Worm (Caenorhabditis elegans): Measurements from ENCODE around the gene M03E7.3.
A peak's percentile ranks its signal among the peaks of the same experiment; 100 is the strongest.

Gene M03E7.3

ce11 chrV:5581312-5581711, 33.5 kb upstream of the M03E7.3 start, which contains the start of gene klc-2:
Gene klc-2, minus strand, starts transcription at chrV:5581412.
- TF ChIP-seq nhr-11 (tag; optimal IDR thresholded peaks at IDR 0.05) (no peak), pax-3 (tag; optimal IDR thresholded peaks at IDR 0.05) (no peak), efl-1 (optimal IDR thresholded peaks at IDR 0.05) (no peak), efl-1 (GFP tag; optimal IDR thresholded peaks at IDR 0.05 in 1 of 2) (no peak), ceh-63 (GFP tag; optimal IDR thresholded peaks at IDR 0.05) (no peak), nhr-76 (tag; optimal IDR thresholded peaks at IDR 0.05) (no peak)

- TF ChIP-seq lin-14 (GFP tag; optimal IDR thresholded peaks at IDR 0.05) (peak; percentile 63), ceh-82 (tag; optimal IDR thresholded peaks at IDR 0.05) (peak in 1 of 3 experiments; percentile 20), efl-1 (optimal IDR thresholded peaks at IDR 0.05) (no peak), efl-1 (GFP tag; optimal IDR thresholded peaks at IDR 0.05 in 1 of 2) (peak in 1 of 2 experiments; percentile 88), fkh-10 (GFP tag; optimal IDR thresholded peaks at IDR 0.05) (peak; percentile 3), grh-1 (GFP tag; IDR thresholded peaks at IDR 0.05) (no peak), ces-1 (GFP tag; optimal IDR thresholded peaks at IDR 0.05) (peak; percentile 5), zip-4 (GFP tag; optimal IDR thresholded peaks at IDR 0.05) (no peak), lir-3 (tag; optimal IDR thresholded peaks at IDR 0.05; ENCODE audit: poor library complexity) (no peak)
Observed at ce11 chrV:5582308-5582707, 32.5 kb upstream of the M03E7.3 start.

ce11 chrV:5582860-5583259, 32.0 kb upstream of the M03E7.3 start:
- TF ChIP-seq mdl-1 (tag; optimal IDR thresholded peaks at IDR 0.05) (no peak), nhr-77 (tag; optimal IDR thresholded peaks at IDR 0.05) (no peak), unc-62 (GFP tag; optimal IDR thresholded peaks at IDR 0.05) (no peak), ztf-11 (tag; optimal IDR thresholded peaks at IDR 0.05) (no peak), F16B12.6 (tag; optimal IDR thresholded peaks at IDR 0.05) (no peak), ceh-82 (tag; optimal IDR thresholded peaks at IDR 0.05) (no peak), ces-1 (GFP tag; optimal IDR thresholded peaks at IDR 0.05) (no peak), nhr-12 (tag; optimal IDR thresholded peaks at IDR 0.05) (no peak)

DNA sequence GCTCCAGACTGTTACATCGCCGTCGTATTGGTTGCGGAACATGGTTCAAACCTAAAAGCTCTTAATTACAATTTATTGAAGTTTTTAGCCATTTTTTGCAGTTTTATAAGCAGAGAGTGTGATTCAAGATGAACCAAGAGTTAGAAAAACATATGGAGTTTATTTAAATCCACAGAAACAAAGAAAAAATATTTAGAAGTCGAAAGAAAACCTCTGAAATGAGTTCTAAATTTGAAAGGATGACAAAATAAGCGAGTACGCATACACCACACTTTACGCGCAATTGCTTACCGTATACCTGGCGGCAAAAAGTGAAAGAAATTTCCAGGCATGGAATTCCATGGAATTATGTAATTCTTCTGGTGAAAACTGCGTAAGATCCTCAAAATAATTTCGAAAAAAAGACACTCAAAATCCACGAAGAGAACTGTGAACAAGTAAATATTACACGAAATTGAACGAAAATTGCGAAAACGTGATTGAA, 30.5 kb upstream of the M03E7.3 start, which contains the start of gene pas-6:
Gene pas-6 (minus strand): TSS at position 51 of the 484 bp plus-strand sequence.
- TF ChIP-seq snu-23 (GFP tag; optimal IDR thresholded peaks at IDR 0.05): peak; percentile 48
- no peak for TF ChIP-seq ceh-8 (GFP tag; optimal IDR thresholded peaks at IDR 0.05)
- TF ChIP-seq lsy-2 (tag; optimal IDR thresholded peaks at IDR 0.05): peak; percentile 93 to 98
- TF ChIP-seq efl-1 (optimal IDR thresholded peaks at IDR 0.05): peak; percentile 52 to 63
- TF ChIP-seq efl-1 (GFP tag; optimal IDR thresholded peaks at IDR 0.05 in 1 of 2): peak; percentile 67 to 93
- TF ChIP-seq skn-1 (tag; optimal IDR thresholded peaks at IDR 0.05): peak; percentile 90
- peak; percentile 56 to 76 for TF ChIP-seq lin-35 (GFP tag; optimal IDR thresholded peaks at IDR 0.05)
- peak; percentile 66 for TF ChIP-seq blmp-1 (tag; optimal IDR thresholded peaks at IDR 0.05)
- TF ChIP-seq unc-30 (tag; optimal IDR thresholded peaks at IDR 0.05): no peak
- TF ChIP-seq nhr-71 (tag; optimal IDR thresholded peaks at IDR 0.05): peak; percentile 18
- peak; percentile 28 to 76 (median 52) for TF ChIP-seq dpl-1 (GFP tag; optimal IDR thresholded peaks at IDR 0.05)
- no peak for TF ChIP-seq xbp-1 (tag; optimal IDR thresholded peaks at IDR 0.05)
- peak; percentile 55 for TF ChIP-seq mep-1 (tag; optimal IDR thresholded peaks at IDR 0.05)
- TF ChIP-seq F16B12.6 (tag; optimal IDR thresholded peaks at IDR 0.05): peak; percentile 85
- TF ChIP-seq ceh-82 (tag; optimal IDR thresholded peaks at IDR 0.05): peak in 1 of 3 experiments; percentile 27
- peak; percentile 48 for TF ChIP-seq C16A3.4 (tag; optimal IDR thresholded peaks at IDR 0.05)
- TF ChIP-seq nhr-11 (tag; optimal IDR thresholded peaks at IDR 0.05): no peak

DNA sequence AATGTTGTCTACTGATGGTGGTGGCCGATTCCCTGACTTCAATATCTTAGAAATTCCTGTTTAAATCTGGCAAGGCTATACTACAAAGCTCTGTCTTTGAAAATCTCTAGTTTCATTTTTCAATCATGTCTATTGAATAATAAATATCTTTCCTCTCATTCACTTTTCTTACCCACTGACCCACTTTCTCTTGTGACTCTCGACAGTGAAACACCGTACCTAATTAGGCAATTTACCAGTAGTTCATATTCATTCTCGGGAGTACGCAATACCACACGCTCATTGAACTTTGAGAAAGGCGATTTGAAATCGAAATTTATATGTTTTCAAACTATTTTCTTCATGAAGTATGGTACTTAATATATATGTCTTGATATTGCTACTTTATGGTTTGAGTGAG, 30.0 kb upstream of the M03E7.3 start, which contains the start of gene CD4.11:
Gene CD4.11 (plus strand): TSS at position 301 of the 400 bp plus-strand sequence.
- TF ChIP-seq blmp-1 (tag; optimal IDR thresholded peaks at IDR 0.05) (peak; percentile 39), F16B12.6 (tag; optimal IDR thresholded peaks at IDR 0.05) (no peak)

- TF ChIP-seq rnt-1 (tag; optimal IDR thresholded peaks at IDR 0.05): peak; percentile 22
- 0 out of 2 replicates have a peak, but pooled peaks have one; percentile 11 for TF ChIP-seq nhr-19 (GFP tag; conservative IDR thresholded peaks at IDR 0.05)
- peak; percentile 95 for TF ChIP-seq snpc-4 (tag; optimal IDR thresholded peaks at IDR 0.05)
- peak; percentile 35 for TF ChIP-seq F16B12.6 (tag; optimal IDR thresholded peaks at IDR 0.05)
- TF ChIP-seq aha-1 (tag; optimal IDR thresholded peaks at IDR 0.05): no peak
- peak in 1 of 3 experiments; percentile 8 for TF ChIP-seq ceh-82 (tag; optimal IDR thresholded peaks at IDR 0.05)
- TF ChIP-seq efl-1 (optimal IDR thresholded peaks at IDR 0.05): no peak
- peak in 1 of 2 experiments; percentile 65 for TF ChIP-seq efl-1 (GFP tag; optimal IDR thresholded peaks at IDR 0.05 in 1 of 2)
- peak in 1 of 2 experiments; percentile 55 for TF ChIP-seq lsy-2 (tag; optimal IDR thresholded peaks at IDR 0.05)
- peak; percentile 48 for TF ChIP-seq skn-1 (tag; optimal IDR thresholded peaks at IDR 0.05)
- no peak for TF ChIP-seq elt-2 (tag; optimal IDR thresholded peaks at IDR 0.05)
- TF ChIP-seq ces-1 (GFP tag; optimal IDR thresholded peaks at IDR 0.05): no peak
Observed at ce11 chrV:5587042-5587441, 27.8 kb upstream of the M03E7.3 start.
